Worm (Caenorhabditis elegans) whole organism, L1 larva: ENCODE data around the gene Y32H12A.8.

Experiments used
- C04F5.9 ChIP-seq: sonication (generic microtip); optimal IDR thresholded peaks from 2 replicates; lab custom pipeline; 2016; ENCODE audit warnings: missing genetic modification characterization, missing compliant biosample characterization
- C16A3.4 ChIP-seq: fragments of 150-350 bp; optimal IDR thresholded peaks from 2 replicates; lab custom pipeline; 2014; ENCODE audit warnings: missing biosample characterization, missing genetic modification characterization
- aly-2 ChIP-seq: fragments of 150-350 bp; optimal IDR thresholded peaks from 2 replicates; lab custom pipeline; 2014; ENCODE audit warnings: missing biosample characterization, missing genetic modification characterization
- blmp-1 ChIP-seq: fragments of 150-350 bp; optimal IDR thresholded peaks from 2 replicates; lab custom pipeline; 2014; ENCODE audit warnings: missing biosample characterization, missing genetic modification characterization
- ceh-63 ChIP-seq: fragments of 200-800 bp; sonication (Bioruptor generic); optimal IDR thresholded peaks from 2 replicates; lab custom pipeline; 2018; ENCODE audit warnings: mild to moderate bottlenecking, missing genetic modification characterization, missing compliant biosample characterization
- ceh-82 ChIP-seq, 3 experiments: fragments of 150-350 bp in 1 of 3; sonication (generic microtip) in 2 of 3; optimal IDR thresholded peaks; 2 replicates each; lab custom pipeline; 2014 to 2017; ENCODE audit warnings: missing biosample characterization in 3 of 3, missing genetic modification characterization in 3 of 3
- ceh-88 ChIP-seq: fragments of 200-800 bp; sonication (Bioruptor generic); IDR thresholded peaks from 2 replicates; pipeline ENCODE4 v1.3.6; 2022; ENCODE audit warnings: missing genetic modification characterization, missing compliant biosample characterization
- ces-1 ChIP-seq: fragments of 150-350 bp; optimal IDR thresholded peaks from 2 replicates; lab custom pipeline; 2014; ENCODE audit warnings: missing biosample characterization, missing genetic modification reagents, missing genetic modification characterization
- dpl-1 ChIP-seq, 3 experiments: fragments of 150-350 bp in 2 of 3; sonication (generic microtip) in 1 of 3; optimal IDR thresholded peaks; 2 replicates each; lab custom pipeline; 2014 to 2017; ENCODE audit warnings: missing biosample characterization in 3 of 3, missing genetic modification characterization in 3 of 3, missing genetic modification reagents in 3 of 3
- efl-1 ChIP-seq, 4 experiments: fragments of 150-350 bp; optimal IDR thresholded peaks in 3 of 4; peaks in 1 of 4; 1 replicate in 1 of 4; 2 replicates in 3 of 4; lab custom pipeline; 2014; ENCODE audit warnings: missing biosample characterization in 2 of 4, missing genetic modification characterization in 2 of 4, missing genetic modification reagents in 2 of 4
- efl-3 ChIP-seq: fragments of 200-800 bp; sonication (Bioruptor generic); optimal IDR thresholded peaks from 2 replicates; lab custom pipeline; 2018; ENCODE audit warnings: mild to moderate bottlenecking, missing genetic modification characterization, missing compliant biosample characterization
- egl-27 ChIP-seq, 2 experiments: fragments of 150-350 bp in 1 of 2; sonication (generic microtip); optimal IDR thresholded peaks; 3 replicates each; lab custom pipeline; 2017 to 2018; ENCODE audit warnings: missing biosample characterization in 2 of 2, missing genetic modification characterization in 2 of 2, missing genetic modification reagents in 2 of 2
- elt-2 ChIP-seq: sonication (generic microtip); optimal IDR thresholded peaks from 2 replicates; lab custom pipeline; 2016; ENCODE audit warnings: missing genetic modification characterization, mild to moderate bottlenecking, inconsistent platforms, missing compliant biosample characterization, missing genetic modification reagents
- elt-3 ChIP-seq, 6 experiments: fragments of 150-350 bp in 1 of 6; sonication (generic microtip); optimal IDR thresholded peaks; 2 replicates each; lab custom pipeline; 2017 to 2018; ENCODE audit warnings: missing biosample characterization in 6 of 6, missing genetic modification characterization in 6 of 6, inconsistent platforms in 1 of 6
- fkh-4 ChIP-seq: sonication (generic microtip); optimal IDR thresholded peaks from 2 replicates; lab custom pipeline; 2016; ENCODE audit warnings: missing compliant biosample characterization, missing genetic modification characterization, borderline replicate concordance
- grh-1 ChIP-seq: fragments of 200-800 bp; sonication (Bioruptor generic); IDR thresholded peaks from 2 replicates; pipeline ENCODE4 v1.3.6; 2022; ENCODE audit warnings: missing genetic modification reagents, missing genetic modification characterization, missing compliant biosample characterization
- hlh-17 ChIP-seq: fragments of 200-800 bp; sonication (Bioruptor generic); optimal IDR thresholded peaks from 2 replicates; lab custom pipeline; 2018; ENCODE audit warnings: missing genetic modification characterization, mild to moderate bottlenecking, missing compliant biosample characterization, moderate library complexity, borderline replicate concordance
- hlh-4 ChIP-seq: sonication (generic microtip); optimal IDR thresholded peaks from 2 replicates; lab custom pipeline; 2016; ENCODE audit warnings: mild to moderate bottlenecking, missing genetic modification characterization, missing compliant biosample characterization
- irx-1 ChIP-seq: sonication (generic microtip); optimal IDR thresholded peaks from 2 replicates; lab custom pipeline; 2016; ENCODE audit warnings: missing genetic modification characterization, missing compliant biosample characterization
- lin-14 ChIP-seq: fragments of 200-800 bp; sonication (Bioruptor generic); optimal IDR thresholded peaks from 2 replicates; lab custom pipeline; 2018; ENCODE audit warnings: mild to moderate bottlenecking, missing genetic modification characterization, moderate library complexity, missing compliant biosample characterization
- lin-39 ChIP-seq: fragments of 150-350 bp; optimal IDR thresholded peaks from 2 replicates; lab custom pipeline; 2014; ENCODE audit warnings: missing biosample characterization, missing genetic modification reagents, missing genetic modification characterization
- lsy-2 ChIP-seq, 2 experiments: fragments of 150-350 bp; optimal IDR thresholded peaks; 2 replicates each; lab custom pipeline; 2014; ENCODE audit warnings: missing biosample characterization in 2 of 2, missing genetic modification characterization in 2 of 2
- mdl-1 ChIP-seq, 2 experiments: fragments of 150-350 bp; optimal IDR thresholded peaks; 2 replicates each; lab custom pipeline; 2014 to 2017; ENCODE audit warnings: missing biosample characterization in 2 of 2, missing genetic modification characterization in 2 of 2, inconsistent platforms in 1 of 2
- nhr-11 ChIP-seq: fragments of 150-350 bp; optimal IDR thresholded peaks from 2 replicates; lab custom pipeline; 2014; ENCODE audit warnings: missing biosample characterization, missing genetic modification characterization
- nhr-19 ChIP-seq: fragments of 200-800 bp; sonication (Bioruptor generic); conservative IDR thresholded peaks from 2 replicates; pipeline ENCODE4 v1.3.6; 2022; ENCODE audit warnings: missing genetic modification characterization, missing compliant biosample characterization
- nhr-20 ChIP-seq: sonication (generic microtip); optimal IDR thresholded peaks from 2 replicates; lab custom pipeline; 2016; ENCODE audit warnings: mild to moderate bottlenecking, missing genetic modification characterization, missing compliant biosample characterization
- nhr-47 ChIP-seq: sonication (generic microtip); optimal IDR thresholded peaks from 2 replicates; lab custom pipeline; 2016; ENCODE audit warnings: mild to moderate bottlenecking, missing genetic modification characterization, moderate library complexity, missing compliant biosample characterization
- nhr-71 ChIP-seq: sonication (generic microtip); optimal IDR thresholded peaks from 2 replicates; lab custom pipeline; 2016; ENCODE audit warnings: mild to moderate bottlenecking, missing genetic modification characterization, moderate library complexity, missing compliant biosample characterization
- nhr-76 ChIP-seq: sonication (generic microtip); optimal IDR thresholded peaks from 2 replicates; lab custom pipeline; 2017; ENCODE audit warnings: missing biosample characterization, missing genetic modification characterization
- nhr-77 ChIP-seq: fragments of 150-350 bp; optimal IDR thresholded peaks from 2 replicates; lab custom pipeline; 2014; ENCODE audit warnings: missing biosample characterization, missing genetic modification characterization
- nhr-85 ChIP-seq: sonication (generic microtip); peaks from one replicate; lab custom pipeline; 2016; ENCODE audit warnings: missing genetic modification characterization, inconsistent platforms, missing compliant biosample characterization
- pag-3 ChIP-seq: sonication (generic microtip); optimal IDR thresholded peaks from 2 replicates; lab custom pipeline; 2017; ENCODE audit warnings: missing genetic modification characterization, mild to moderate bottlenecking, missing compliant biosample characterization, antibody characterized with exemption, borderline replicate concordance; ENCODE audit not compliant: insufficient read depth
- pax-3 ChIP-seq: fragments of 200-800 bp; sonication (Bioruptor generic); optimal IDR thresholded peaks from 2 replicates; lab custom pipeline; 2018; ENCODE audit warnings: mild to moderate bottlenecking, missing genetic modification characterization, moderate library complexity, missing compliant biosample characterization
- rnt-1 ChIP-seq: sonication (generic microtip); optimal IDR thresholded peaks from 2 replicates; lab custom pipeline; 2016; ENCODE audit warnings: mild to moderate bottlenecking, missing genetic modification characterization, moderate library complexity, missing compliant biosample characterization
- snu-23 ChIP-seq: sonication (generic microtip); optimal IDR thresholded peaks from 2 replicates; lab custom pipeline; 2016; ENCODE audit warnings: missing genetic modification characterization, missing compliant biosample characterization
- swsn-7 ChIP-seq: sonication (generic microtip); optimal IDR thresholded peaks from 2 replicates; lab custom pipeline; 2016; ENCODE audit warnings: missing genetic modification characterization, missing compliant biosample characterization
- unc-130 ChIP-seq: fragments of 150-350 bp; optimal IDR thresholded peaks from 2 replicates; lab custom pipeline; 2017; ENCODE audit warnings: missing biosample characterization, missing genetic modification characterization, inconsistent platforms
- unc-62 ChIP-seq: fragments of 150-350 bp; optimal IDR thresholded peaks from 2 replicates; lab custom pipeline; 2014; ENCODE audit warnings: missing biosample characterization, missing genetic modification reagents, missing genetic modification characterization
- vab-15 ChIP-seq: sonication (generic microtip); optimal IDR thresholded peaks from 2 replicates; lab custom pipeline; 2017; ENCODE audit warnings: missing genotype, mild to moderate bottlenecking, missing genetic modification characterization, missing compliant biosample characterization
- zag-1 ChIP-seq: fragments of 150-350 bp; optimal IDR thresholded peaks from 2 replicates; lab custom pipeline; 2014; ENCODE audit warnings: missing biosample characterization, missing genetic modification characterization
- zip-4 ChIP-seq: fragments of 200-800 bp; sonication (Bioruptor generic); optimal IDR thresholded peaks from 2 replicates; lab custom pipeline; 2018; ENCODE audit warnings: mild to moderate bottlenecking, missing genetic modification characterization, moderate library complexity, missing compliant biosample characterization
- ztf-11 ChIP-seq, 2 experiments: sonication (generic microtip); optimal IDR thresholded peaks; 2 replicates each; lab custom pipeline; 2016 to 2017; ENCODE audit warnings: missing genetic modification characterization in 2 of 2, missing biosample characterization in 1 of 2, missing compliant biosample characterization in 1 of 2
- ztf-4 ChIP-seq: fragments of 150-350 bp; optimal IDR thresholded peaks from 2 replicates; lab custom pipeline; 2014; ENCODE audit warnings: missing biosample characterization, missing genetic modification characterization

Y32H12A.8 gene

ce11 chrIII:5367995-5368899 is 37.6 kb downstream of the Y32H12A.8 start, which contains the start of gene dhs-9 (continued):
- TF ChIP-seq egl-27 (tag; optimal IDR thresholded peaks at IDR 0.05; lab: Kevin White, UChicago) (no peak), nhr-71 (peak; percentile 12), snu-23 (GFP tag; lab: Kevin White, UChicago) (peak; percentile 53), mdl-1 (tag; optimal IDR thresholded peaks at IDR 0.05; lab: Kevin White, UChicago) (peak in 1 of 2 experiments; percentile 1), dpl-1 (GFP tag; optimal IDR thresholded peaks at IDR 0.05; lab: Kevin White, UChicago) (peak in 1 of 3 experiments; percentile 20), nhr-11 (tag; lab: Kevin White, UChicago) (no peak), irx-1 (tag; lab: Kevin White, UChicago) (no peak), hlh-17 (GFP tag; lab: Kevin White, UChicago) (no peak), aly-2 (tag; lab: Kevin White, UChicago) (no peak), C16A3.4 (peak; percentile 22), rnt-1 (tag; lab: Kevin White, UChicago) (no peak), lin-14 (GFP tag; lab: Kevin White, UChicago) (peak; percentile 71), elt-3 (tag; optimal IDR thresholded peaks at IDR 0.05; lab: Kevin White, UChicago) (peak in 4 of 6 experiments; percentile 3 to 58 (median 15)), lsy-2 (tag; optimal IDR thresholded peaks at IDR 0.05; lab: Kevin White, UChicago) (peak in 1 of 2 experiments; percentile 20), blmp-1 (peak; percentile 46), zag-1 (tag; lab: Kevin White, UChicago) (no peak), grh-1 (GFP tag; lab: Robert Waterston, UW) (no peak), nhr-77 (tag; lab: Kevin White, UChicago) (no peak), fkh-4 (tag; lab: Kevin White, UChicago) (no peak)

- TF ChIP-seq irx-1 (tag; lab: Kevin White, UChicago) (no peak), pax-3 (tag; lab: Kevin White, UChicago) (no peak)
These were observed 43.9 kb downstream of the Y32H12A.8 start, which contains the start of gene Y32H12A.1 for ce11 chrIII:5361909-5362308. TSS of gene Y32H12A.1 (plus strand) at chrIII:5362209.

- TF ChIP-seq C16A3.4 (peak; percentile 73), efl-1 (optimal IDR thresholded peaks at IDR 0.05; lab: Kevin White, UChicago) (peak; percentile 98 to 99), efl-1 (GFP tag; optimal IDR thresholded peaks at IDR 0.05 in 1 of 2; lab: Kevin White, UChicago) (peak; percentile 97 to 100), lin-39 (tag; lab: Kevin White, UChicago) (peak; percentile 61), swsn-7 (peak; percentile 91), dpl-1 (GFP tag; optimal IDR thresholded peaks at IDR 0.05; lab: Kevin White, UChicago) (peak; percentile 95 to 98 (median 98)), nhr-85 (peak; percentile 93), irx-1 (tag; lab: Kevin White, UChicago) (peak; percentile 96), nhr-76 (no peak), unc-62 (GFP tag; lab: Kevin White, UChicago) (no peak), ceh-82 (tag; optimal IDR thresholded peaks at IDR 0.05; lab: Kevin White, UChicago) (peak; percentile 85 to 89 (median 85)), ceh-88 (peak; percentile 67), ztf-4 (peak; percentile 58), nhr-20 (tag; lab: Kevin White, UChicago) (peak; percentile 89), ces-1 (no peak), elt-2 (tag; lab: Kevin White, UChicago) (peak; percentile 86), unc-130 (tag; lab: Kevin White, UChicago) (peak; percentile 33), ceh-63 (peak; percentile 68), ztf-11 (tag; optimal IDR thresholded peaks at IDR 0.05; lab: Kevin White, UChicago) (peak; percentile 16 to 99), nhr-19 (GFP tag; lab: Robert Waterston, UW) (peak; percentile 91), hlh-17 (GFP tag; lab: Kevin White, UChicago) (peak; percentile 93), hlh-4 (tag; lab: Kevin White, UChicago) (peak; percentile 80), efl-3 (GFP tag; lab: Kevin White, UChicago) (peak; percentile 80), C04F5.9 (tag; lab: Kevin White, UChicago) (peak; percentile 92), vab-15 (tag; lab: Kevin White, UChicago) (peak; percentile 52), lin-14 (GFP tag; lab: Kevin White, UChicago) (peak; percentile 84), nhr-47 (tag; lab: Kevin White, UChicago) (peak; percentile 96), pag-3 (no peak), grh-1 (GFP tag; lab: Robert Waterston, UW) (peak; percentile 86), zip-4 (GFP tag; lab: Kevin White, UChicago) (peak; percentile 71), nhr-77 (tag; lab: Kevin White, UChicago) (no peak)
These were observed 56.6 kb downstream of the Y32H12A.8 start, which contains the start of gene thoc-5 for ce11 chrIII:5349250-5349649. TSS of gene thoc-5 (minus strand) at chrIII:5349401.
